Fruit fly (Drosophila melanogaster) whole organism: Measurements from ENCODE around the gene CG2794.

Source experiments
- pan ChIP-seq: fragments of >200 bp; optimal IDR thresholded peaks from 2 replicates; lab custom pipeline; 2017
- usp ChIP-seq: fragments of >200 bp; optimal IDR thresholded peaks from 2 replicates; lab custom pipeline; 2017; ENCODE audit warnings: missing biosample characterization, missing genetic modification characterization, mixed read lengths

- no peak for TF ChIP-seq pan (lab: Kevin White, UChicago)
- no peak for TF ChIP-seq usp (GFP tag; lab: Kevin White, UChicago)
These were observed 42.2 kb downstream of the CG2794 start for dm6 chr2L:606165-606564.
